Worm (Caenorhabditis elegans) whole organism, young adult: Measurements from ENCODE around the gene srsx-11.

Experiments
- F22D6.2 ChIP-seq: sonication (generic microtip); optimal IDR thresholded peaks from 2 replicates; lab custom pipeline; 2016; ENCODE audit warnings: mild to moderate bottlenecking, missing genetic modification characterization, missing compliant biosample characterization
- F37B4.10 ChIP-seq: fragments of 200-800 bp; sonication (Bioruptor generic); IDR thresholded peaks from 2 replicates; pipeline ENCODE4 v1.3.6; 2022; ENCODE audit warnings: missing genetic modification characterization, missing compliant biosample characterization
- Y79H2A.3 ChIP-seq: fragments of 200-800 bp; sonication (Bioruptor generic); conservative IDR thresholded peaks from 2 replicates; pipeline ENCODE4 v1.3.6; 2022; ENCODE audit warnings: missing genetic modification reagents, missing genetic modification characterization, missing compliant biosample characterization
- Y95B8A.8 ChIP-seq: fragments of 200-800 bp; sonication (Bioruptor generic); IDR thresholded peaks from 2 replicates; pipeline ENCODE4 v1.3.6; 2022; ENCODE audit warnings: missing genetic modification reagents, missing genetic modification characterization, missing compliant biosample characterization
- akir-1 ChIP-seq: fragments of 200-800 bp; sonication (Bioruptor generic); optimal IDR thresholded peaks from 2 replicates; lab custom pipeline; 2018; ENCODE audit warnings: mild to moderate bottlenecking, missing genetic modification characterization, moderate library complexity, missing compliant biosample characterization
- ama-1 ChIP-seq, 3 experiments: fragments of 150-350 bp in 1 of 3; sonication (generic microtip) in 2 of 3; optimal IDR thresholded peaks; 2 replicates each; lab custom pipeline; 2014 to 2018; ENCODE audit warnings: missing biosample characterization in 2 of 3, missing genetic modification characterization in 2 of 3, missing genetic modification reagents in 2 of 3
- athp-1 ChIP-seq: sonication (generic microtip); optimal IDR thresholded peaks from 2 replicates; lab custom pipeline; 2017; ENCODE audit warnings: mild to moderate bottlenecking, missing genetic modification characterization, missing compliant biosample characterization
- attf-6 ChIP-seq: fragments of 200-800 bp; sonication (Bioruptor generic); IDR thresholded peaks from 2 replicates; pipeline ENCODE4 v1.3.6; 2022; ENCODE audit warnings: missing genetic modification reagents, missing genetic modification characterization, missing compliant biosample characterization
- cebp-1 ChIP-seq, 2 experiments: fragments of 200-800 bp in 1 of 2; sonication (Bioruptor generic) in 1 of 2; sonication (generic microtip) in 1 of 2; IDR thresholded peaks in 1 of 2; optimal IDR thresholded peaks in 1 of 2; 2 replicates each; pipeline versions ENCODE4 v1.3.6 to Lab custom; 2017 to 2022; ENCODE audit warnings: missing compliant biosample characterization in 2 of 2, missing genetic modification characterization in 2 of 2, mild to moderate bottlenecking in 1 of 2, missing genetic modification reagents in 1 of 2, moderate library complexity in 1 of 2
- ceh-27 ChIP-seq: fragments of 200-800 bp; sonication (Bioruptor generic); optimal IDR thresholded peaks from 2 replicates; lab custom pipeline; 2018; ENCODE audit warnings: mild to moderate bottlenecking, missing genetic modification characterization, moderate library complexity, missing compliant biosample characterization
- ceh-79 ChIP-seq: sonication (generic microtip); optimal IDR thresholded peaks from 2 replicates; lab custom pipeline; 2017; ENCODE audit warnings: mild to moderate bottlenecking, missing genetic modification characterization, missing compliant biosample characterization
- ceh-91 ChIP-seq: fragments of 200-800 bp; sonication (Bioruptor generic); IDR thresholded peaks from 2 replicates; pipeline ENCODE4 v1.3.6; 2022; ENCODE audit warnings: missing genetic modification reagents, missing genetic modification characterization, missing compliant biosample characterization
- chd-7 ChIP-seq: sonication (generic microtip); optimal IDR thresholded peaks from 2 replicates; lab custom pipeline; 2016; ENCODE audit warnings: mild to moderate bottlenecking, missing genetic modification characterization, moderate library complexity, missing compliant biosample characterization
- die-1 ChIP-seq: sonication (generic microtip); optimal IDR thresholded peaks from 2 replicates; lab custom pipeline; 2016; ENCODE audit warnings: missing genotype, mild to moderate bottlenecking, missing genetic modification characterization, missing compliant biosample characterization
- dox-1 ChIP-seq: fragments of 200-800 bp; sonication (Bioruptor generic); IDR thresholded peaks from 2 replicates; pipeline ENCODE4 v1.3.6; 2022; ENCODE audit warnings: missing genetic modification reagents, missing genetic modification characterization, missing compliant biosample characterization
- dpl-1 ChIP-seq: fragments of 150-350 bp; optimal IDR thresholded peaks from 2 replicates; lab custom pipeline; 2014; ENCODE audit warnings: missing biosample characterization, missing genetic modification reagents, missing genetic modification characterization
- egl-18 ChIP-seq: fragments of 200-800 bp; sonication (Bioruptor generic); IDR thresholded peaks from 2 replicates; pipeline ENCODE4 v1.3.6; 2022; ENCODE audit warnings: missing genetic modification reagents, missing genetic modification characterization, missing compliant biosample characterization
- egl-44 ChIP-seq: fragments of 200-800 bp; sonication (Bioruptor generic); IDR thresholded peaks from 2 replicates; pipeline ENCODE4 v1.3.6; 2022; ENCODE audit warnings: missing genetic modification reagents, missing genetic modification characterization, missing compliant biosample characterization
- gei-17 ChIP-seq: fragments of 200-800 bp; sonication (Bioruptor generic); optimal IDR thresholded peaks from 2 replicates; lab custom pipeline; 2018; ENCODE audit warnings: mild to moderate bottlenecking, missing genetic modification characterization, missing compliant biosample characterization
- hmg-1.2 ChIP-seq: fragments of 200-800 bp; sonication (Bioruptor generic); IDR thresholded peaks from 2 replicates; pipeline ENCODE4 v1.3.6; 2022; ENCODE audit warnings: missing genetic modification reagents, missing genetic modification characterization, missing compliant biosample characterization
- let-607 ChIP-seq, 2 experiments: fragments of 200-800 bp in 1 of 2; sonication (Bioruptor generic) in 1 of 2; sonication (generic microtip) in 1 of 2; optimal IDR thresholded peaks; 2 replicates each; lab custom pipeline; 2016 to 2018; ENCODE audit warnings: mild to moderate bottlenecking in 2 of 2, missing compliant biosample characterization in 2 of 2, missing genetic modification characterization in 2 of 2, moderate library complexity in 2 of 2, missing genotype in 1 of 2
- lin-54 ChIP-seq: fragments of 200-800 bp; sonication (Bioruptor generic); optimal IDR thresholded peaks from 2 replicates; lab custom pipeline; 2018; ENCODE audit warnings: mild to moderate bottlenecking, missing genetic modification characterization, missing compliant biosample characterization
- lsl-1 ChIP-seq: fragments of 200-800 bp; sonication (Bioruptor generic); optimal IDR thresholded peaks from 2 replicates; lab custom pipeline; 2018; ENCODE audit warnings: mild to moderate bottlenecking, missing genetic modification characterization, moderate library complexity, missing compliant biosample characterization
- mes-4 ChIP-seq: sonication (generic microtip); optimal IDR thresholded peaks from 2 replicates; lab custom pipeline; 2016; ENCODE audit warnings: missing genotype, missing genetic modification characterization, missing compliant biosample characterization
- mxl-1 ChIP-seq: sonication (generic microtip); optimal IDR thresholded peaks from 2 replicates; lab custom pipeline; 2016; ENCODE audit warnings: missing genetic modification characterization, missing compliant biosample characterization
- nfya-1 ChIP-seq: sonication (generic microtip); optimal IDR thresholded peaks from 2 replicates; lab custom pipeline; 2017; ENCODE audit warnings: antibody characterized with exemption, missing compliant biosample characterization, missing genetic modification characterization, borderline replicate concordance; ENCODE audit not compliant: insufficient read depth
- nfyb-1 ChIP-seq: fragments of 200-800 bp; sonication (Bioruptor generic); IDR thresholded peaks from 2 replicates; pipeline ENCODE4 v1.3.6; 2022; ENCODE audit warnings: missing genetic modification reagents, missing genetic modification characterization, missing compliant biosample characterization
- nhr-27 ChIP-seq: fragments of 200-800 bp; sonication (Bioruptor generic); optimal IDR thresholded peaks from 2 replicates; lab custom pipeline; 2018; ENCODE audit warnings: mild to moderate bottlenecking, missing genetic modification characterization, moderate library complexity, missing compliant biosample characterization
- pha-4 ChIP-seq: fragments of 150-350 bp; sonication (generic microtip); optimal IDR thresholded peaks from 2 replicates; lab custom pipeline; 2014; ENCODE audit warnings: missing biosample characterization, missing genetic modification reagents, missing genetic modification characterization
- rcor-1 ChIP-seq: fragments of 200-800 bp; sonication (Bioruptor generic); IDR thresholded peaks from 2 replicates; pipeline ENCODE4 v1.3.6; 2022; ENCODE audit warnings: missing genetic modification reagents, missing genetic modification characterization, missing compliant biosample characterization
- snpc-1.1 ChIP-seq: sonication (generic microtip); optimal IDR thresholded peaks from 2 replicates; lab custom pipeline; 2017; ENCODE audit warnings: missing genetic modification characterization, mild to moderate bottlenecking, missing compliant biosample characterization, antibody characterized with exemption, moderate library complexity, missing genotype, missing genetic modification reagents; ENCODE audit not compliant: insufficient read depth
- snpc-4 ChIP-seq, 5 experiments: fragments of 150-350 bp in 1 of 5; sonication (generic microtip) in 4 of 5; optimal IDR thresholded peaks; 2 replicates each; lab custom pipeline; 2014 to 2018; ENCODE audit warnings: missing genetic modification characterization in 5 of 5, missing biosample characterization in 3 of 5, antibody characterized with exemption in 2 of 5, mild to moderate bottlenecking in 2 of 5, missing compliant biosample characterization in 2 of 5, missing genotype in 2 of 5, moderate library complexity in 2 of 5, missing genetic modification reagents in 1 of 5
- somi-1 ChIP-seq: fragments of 200-800 bp; sonication (Bioruptor generic); optimal IDR thresholded peaks from 2 replicates; lab custom pipeline; 2018; ENCODE audit warnings: mild to moderate bottlenecking, missing genetic modification characterization, missing compliant biosample characterization
- xnd-1 ChIP-seq: sonication (generic microtip); optimal IDR thresholded peaks from 2 replicates; lab custom pipeline; 2016; ENCODE audit warnings: missing genotype, missing genetic modification reagents, missing genetic modification characterization, missing compliant biosample characterization
- ztf-18 ChIP-seq: sonication (generic microtip); optimal IDR thresholded peaks from 2 replicates; lab custom pipeline; 2016; ENCODE audit warnings: missing genotype, mild to moderate bottlenecking, missing genetic modification characterization, missing compliant biosample characterization
- ztf-25 ChIP-seq: fragments of 200-800 bp; sonication (Bioruptor generic); IDR thresholded peaks from 2 replicates; pipeline ENCODE4 v1.3.6; 2022; ENCODE audit warnings: missing genetic modification reagents, missing genetic modification characterization, missing compliant biosample characterization

srsx-11 gene

ce11 chrV:4963606-4964005 is 15.4 kb downstream of the srsx-11 start (continued):
- TF ChIP-seq snpc-4 (GFP tag; optimal IDR thresholded peaks at IDR 0.05; lab: Kevin White, UChicago) = no peak
- peak in 1 of 4 experiments; percentile 39 for TF ChIP-seq snpc-4 (tag; optimal IDR thresholded peaks at IDR 0.05; lab: Kevin White, UChicago)
- peak; percentile 60 for TF ChIP-seq ceh-91 (GFP tag; lab: Robert Waterston, UW)
- TF ChIP-seq ceh-27 (GFP tag; lab: Kevin White, UChicago) = no peak
- no peak for TF ChIP-seq akir-1 (GFP tag; lab: Kevin White, UChicago)
- no peak for TF ChIP-seq rcor-1 (GFP tag; lab: Robert Waterston, UW)
- no peak for TF ChIP-seq gei-17 (GFP tag; lab: Kevin White, UChicago)
- TF ChIP-seq nfya-1 = no peak
- TF ChIP-seq attf-6 = no peak
- no peak for TF ChIP-seq somi-1 (GFP tag; lab: Kevin White, UChicago)
- no peak for TF ChIP-seq ceh-79 (tag; lab: Kevin White, UChicago)
- no peak for TF ChIP-seq chd-7 (tag; lab: Kevin White, UChicago)
- TF ChIP-seq ztf-25 (GFP tag; lab: Robert Waterston, UW) = no peak
- TF ChIP-seq F37B4.10 (GFP tag; lab: Robert Waterston, UW) = no peak
- no peak for TF ChIP-seq die-1
- no peak for TF ChIP-seq let-607 (tag; optimal IDR thresholded peaks at IDR 0.05; lab: Kevin White, UChicago)
- no peak for TF ChIP-seq F22D6.2 (tag; lab: Kevin White, UChicago)
- TF ChIP-seq nhr-27 = no peak
- TF ChIP-seq pha-4 (tag; lab: Kevin White, UChicago) = no peak
- peak; percentile 75 for TF ChIP-seq lin-54 (GFP tag; lab: Kevin White, UChicago)
- TF ChIP-seq mxl-1 (tag; lab: Kevin White, UChicago) = no peak
- no peak for TF ChIP-seq egl-18 (GFP tag; lab: Robert Waterston, UW)
- TF ChIP-seq xnd-1 (tag; lab: Kevin White, UChicago) = peak; percentile 98
- no peak for TF ChIP-seq athp-1 (tag; lab: Kevin White, UChicago)
- no peak for TF ChIP-seq Y95B8A.8 (GFP tag; lab: Robert Waterston, UW)
- peak; percentile 9 for TF ChIP-seq dpl-1 (GFP tag; lab: Kevin White, UChicago)
- TF ChIP-seq snpc-1.1 = no peak
- no peak for TF ChIP-seq ztf-18
- no peak for TF ChIP-seq Y79H2A.3 (GFP tag; lab: Robert Waterston, UW)
- TF ChIP-seq lsl-1 (GFP tag; lab: Kevin White, UChicago) = peak; percentile 99
- TF ChIP-seq mes-4 (tag; lab: Kevin White, UChicago) = no peak
- no peak for TF ChIP-seq dox-1 (GFP tag; lab: Robert Waterston, UW)
- no peak for TF ChIP-seq ama-1 (optimal IDR thresholded peaks at IDR 0.05; lab: Kevin White, UChicago)
- TF ChIP-seq ama-1 (GFP tag; optimal IDR thresholded peaks at IDR 0.05; lab: Kevin White, UChicago) = no peak
- TF ChIP-seq nfyb-1 (GFP tag; lab: Robert Waterston, UW) = no peak

- TF ChIP-seq hmg-1.2 (GFP tag; lab: Robert Waterston, UW) = peak; percentile 20; the same call in 1 of the 2 replicates
- TF ChIP-seq lsl-1 (GFP tag; lab: Kevin White, UChicago) = no peak
- TF ChIP-seq cebp-1 (GFP tag; IDR thresholded peaks at IDR 0.05; lab: Robert Waterston, UW) = no peak
- peak; percentile 39 for TF ChIP-seq cebp-1 (tag; optimal IDR thresholded peaks at IDR 0.05; lab: Kevin White, UChicago)
- TF ChIP-seq egl-44 (GFP tag; lab: Robert Waterston, UW) = no peak
- TF ChIP-seq, all 124 proteins: peak for 2
Observed at ce11 chrV:4962968-4963367, 16.0 kb downstream of the srsx-11 start, which contains the start of gene tam-1. Gene tam-1, minus strand, starts transcription at chrV:4963102.
